Fruit fly (Drosophila melanogaster): ENCODE data around the gene CG15312.

Gene CG15312

dm6 chrX:10046760-10047159 lies 23.9 kb downstream of the CG15312 start:
- TF ChIP-seq CG8119 (GFP tag; IDR thresholded peaks at IDR 0.05) (0 out of 3 replicates have a peak, but pooled peaks have one; percentile 14), topi (GFP tag; optimal IDR thresholded peaks at IDR 0.05) (no peak), Hr38 (GFP tag; optimal IDR thresholded peaks at IDR 0.05) (no peak), svp (GFP tag) (no peak), CG9139 (GFP tag; optimal IDR thresholded peaks at IDR 0.05) (no peak), Ets96B (tag; optimal IDR thresholded peaks at IDR 0.05) (no peak), Smox (GFP tag; optimal IDR thresholded peaks at IDR 0.05) (no peak), Blimp-1 (GFP tag; optimal IDR thresholded peaks at IDR 0.05) (peak; percentile 49), CG3032 (tag; optimal IDR thresholded peaks at IDR 0.05) (no peak), vri (GFP tag; optimal IDR thresholded peaks at IDR 0.05) (peak; percentile 86)

dm6 chrX:10045763-10046162 lies 24.9 kb downstream of the CG15312 start:
- TF ChIP-seq CG32006 (GFP tag; optimal IDR thresholded peaks at IDR 0.05) (no peak), lz (GFP tag; optimal IDR thresholded peaks at IDR 0.05) (no peak), svp (GFP tag) (no peak), OdsH (GFP tag; optimal IDR thresholded peaks at IDR 0.05) (no peak), dac (GFP tag; optimal IDR thresholded peaks at IDR 0.05) (no peak), CG9139 (GFP tag; optimal IDR thresholded peaks at IDR 0.05) (no peak), Gug (GFP tag; IDR thresholded peaks at IDR 0.05) (no peak), Lpt (GFP tag; optimal IDR thresholded peaks at IDR 0.05) (no peak), CG11902 (GFP tag; optimal IDR thresholded peaks at IDR 0.05) (no peak), CG4318 (GFP tag; optimal IDR thresholded peaks at IDR 0.05) (no peak), esn (GFP tag; optimal IDR thresholded peaks at IDR 0.05) (no peak), CG31627 (GFP tag; optimal IDR thresholded peaks at IDR 0.05) (no peak), CG6792 (GFP tag; optimal IDR thresholded peaks at IDR 0.05) (no peak), Eip78C (GFP tag) (peak; percentile 48), Ets21C (GFP tag; optimal IDR thresholded peaks at IDR 0.05) (no peak), spab (GFP tag; optimal IDR thresholded peaks at IDR 0.05) (no peak), CG34406 (GFP tag; optimal IDR thresholded peaks at IDR 0.05) (no peak), CG3032 (tag; optimal IDR thresholded peaks at IDR 0.05) (no peak), Ets96B (tag; optimal IDR thresholded peaks at IDR 0.05) (no peak), CG8119 (GFP tag; IDR thresholded peaks at IDR 0.05) (0 out of 3 replicates have a peak, but pooled peaks have one; percentile 26), Hr39 (GFP tag; optimal IDR thresholded peaks at IDR 0.05) (no peak), Eip93F (GFP tag; optimal IDR thresholded peaks at IDR 0.05) (no peak), CG6163 (GFP tag; IDR thresholded peaks at IDR 0.05) (0 out of 3 replicates have a peak, but pooled peaks have one; percentile 34), CG11762 (GFP tag; optimal IDR thresholded peaks at IDR 0.05; ENCODE audit: insufficient read depth) (no peak), eg (GFP tag; IDR thresholded peaks at IDR 0.05) (peak; percentile 40; the same call in 1 of the 3 replicates), vri (GFP tag; optimal IDR thresholded peaks at IDR 0.05) (no peak), CG15336 (GFP tag; IDR thresholded peaks at IDR 0.05) (no peak), CG8632 (GFP tag; optimal IDR thresholded peaks at IDR 0.05) (no peak), dsx (GFP tag; optimal IDR thresholded peaks at IDR 0.05; ENCODE audit: poor library complexity, severe bottlenecking) (no peak), CG8319 (GFP tag; optimal IDR thresholded peaks at IDR 0.05) (no peak), pdm3 (GFP tag; optimal IDR thresholded peaks at IDR 0.05) (no peak), fd85E (GFP tag; optimal IDR thresholded peaks at IDR 0.05) (no peak), ss (GFP tag; optimal IDR thresholded peaks at IDR 0.05) (no peak), CG10669 (GFP tag; optimal IDR thresholded peaks at IDR 0.05) (no peak)

- no peak for TF ChIP-seq Blimp-1 (GFP tag; optimal IDR thresholded peaks at IDR 0.05)
- no peak for TF ChIP-seq dsx (GFP tag; optimal IDR thresholded peaks at IDR 0.05; ENCODE audit: poor library complexity, severe bottlenecking)
- no peak for TF ChIP-seq Met (GFP tag; optimal IDR thresholded peaks at IDR 0.05)
- no peak for TF ChIP-seq spab (GFP tag; optimal IDR thresholded peaks at IDR 0.05)
- no peak for TF ChIP-seq eg (GFP tag; IDR thresholded peaks at IDR 0.05)
- TF ChIP-seq Hr39 (GFP tag; optimal IDR thresholded peaks at IDR 0.05) = no peak
- no peak for TF ChIP-seq CG6792 (GFP tag; optimal IDR thresholded peaks at IDR 0.05)
These were observed 26.8 kb downstream of the CG15312 start for dm6 chrX:10043873-10044272.
